Fruit fly (Drosophila melanogaster) whole organism, adult: Measurements from ENCODE around the gene CCT2.

Source experiments
- CG14711 ChIP-seq: fragments of 200-800 bp; sonication (Bioruptor generic); optimal IDR thresholded peaks from 2 replicates; lab custom pipeline; 2018; ENCODE audit warnings: missing biosample characterization, mild to moderate bottlenecking, missing genetic modification characterization, moderate library complexity
- Clk ChIP-seq: fragments of 200-800 bp; sonication (Bioruptor generic); optimal IDR thresholded peaks from 2 replicates; lab custom pipeline; 2017; ENCODE audit warnings: missing biosample characterization, missing genetic modification characterization
- bab1 ChIP-seq: fragments of 200-800 bp; sonication (Bioruptor generic); optimal IDR thresholded peaks from 3 replicates; lab custom pipeline; 2019; ENCODE audit warnings: missing biosample characterization, mild to moderate bottlenecking, missing genetic modification characterization, moderate library complexity
- kay ChIP-seq: fragments of 200-800 bp; sonication (Bioruptor generic); peaks from one replicate; lab custom pipeline; 2016; ENCODE audit warnings: missing biosample characterization, missing genetic modification characterization, borderline replicate concordance
- toe ChIP-seq: fragments of 200-800 bp; sonication (Bioruptor generic); optimal IDR thresholded peaks from 2 replicates; lab custom pipeline; 2016; ENCODE audit warnings: missing biosample characterization, missing genetic modification characterization

DNA sequence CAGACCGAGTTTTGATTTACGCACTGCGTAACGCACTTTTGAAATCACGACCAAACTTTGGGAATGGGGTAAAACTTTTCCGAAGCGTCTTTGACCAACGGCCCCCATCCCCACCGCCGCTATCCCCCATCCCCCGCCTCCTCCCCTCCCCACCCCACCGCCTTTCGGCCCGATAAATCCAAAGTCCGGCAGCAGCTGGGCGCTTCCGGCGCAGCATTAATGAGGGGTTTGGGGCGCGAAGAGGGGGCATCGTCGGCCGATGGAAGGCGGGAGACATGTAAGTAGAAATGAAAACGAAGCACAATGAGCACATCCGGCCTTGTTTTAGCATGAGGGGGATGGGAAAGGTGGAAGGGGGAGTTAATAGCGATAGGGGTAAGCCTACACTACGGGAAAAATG, 49.8 kb downstream of the CCT2 start:
- TF ChIP-seq kay (GFP tag; lab: Kevin White, UChicago) (no peak), Clk (GFP tag; lab: Kevin White, UChicago) (no peak), bab1 (GFP tag; lab: Kevin White, UChicago) (no peak), CG14711 (tag; lab: Kevin White, UChicago) (no peak), toe (no peak)
